Fruit fly (Drosophila melanogaster) whole organism, embryonic: ENCODE data around the gene Cyp40.

Source experiments
- Awh ChIP-seq: fragments of 200-800 bp; sonication (Bioruptor generic); IDR thresholded peaks from 2 replicates; pipeline ENCODE4, ENCODE4 v1.3.6; 2022; ENCODE audit warnings: missing biosample characterization, missing genetic modification characterization
- CG10147 ChIP-seq: fragments of 200-800 bp; sonication (Bioruptor generic); optimal IDR thresholded peaks from 2 replicates; lab custom pipeline; 2019; ENCODE audit warnings: missing biosample characterization, mild to moderate bottlenecking, missing genetic modification characterization, moderate library complexity
- CG1233 ChIP-seq: fragments of 200-800 bp; sonication (Bioruptor generic); optimal IDR thresholded peaks from 4 replicates; lab custom pipeline; 2018; ENCODE audit warnings: missing biosample characterization, mild to moderate bottlenecking, missing genetic modification characterization
- CG12744 ChIP-seq: fragments of 200-800 bp; sonication (Bioruptor generic); optimal IDR thresholded peaks from 2 replicates; lab custom pipeline; 2016; ENCODE audit warnings: missing biosample characterization, missing genetic modification characterization
- CG12769 ChIP-seq: fragments of 200-800 bp; sonication (Bioruptor generic); optimal IDR thresholded peaks from 2 replicates; lab custom pipeline; 2019; ENCODE audit warnings: missing biosample characterization, mild to moderate bottlenecking, missing genetic modification characterization, moderate library complexity
- CG12942 ChIP-seq: fragments of 200-800 bp; sonication (Bioruptor generic); optimal IDR thresholded peaks from 3 replicates; lab custom pipeline; 2016; ENCODE audit warnings: missing biosample characterization, missing genetic modification characterization
- CG13624 ChIP-seq: fragments of 200-800 bp; sonication (Bioruptor generic); optimal IDR thresholded peaks from 2 replicates; lab custom pipeline; 2016; ENCODE audit warnings: missing biosample characterization, missing genetic modification characterization
- CG15269 ChIP-seq: fragments of 200-800 bp; sonication (Bioruptor generic); optimal IDR thresholded peaks from 2 replicates; lab custom pipeline; 2018; ENCODE audit warnings: missing biosample characterization, mild to moderate bottlenecking, missing genetic modification characterization, moderate library complexity
- CG15696 ChIP-seq: fragments of 200-800 bp; sonication (Bioruptor generic); optimal IDR thresholded peaks from 2 replicates; lab custom pipeline; 2019; ENCODE audit warnings: missing biosample characterization, mild to moderate bottlenecking, missing genetic modification characterization, moderate library complexity
- CG16863 ChIP-seq: fragments of 200-800 bp; sonication (Bioruptor generic); optimal IDR thresholded peaks from 3 replicates; lab custom pipeline; 2016; ENCODE audit warnings: missing biosample characterization, missing genetic modification characterization
- CG18619 ChIP-seq: fragments of 200-800 bp; sonication (Bioruptor generic); optimal IDR thresholded peaks from 3 replicates; lab custom pipeline; 2017; ENCODE audit warnings: missing biosample characterization, mild to moderate bottlenecking, missing genetic modification characterization
- CG31224 ChIP-seq: fragments of 200-800 bp; sonication (Bioruptor generic); IDR thresholded peaks from 2 replicates; pipeline ENCODE4 v1.3.6; 2022; ENCODE audit warnings: missing biosample characterization, missing genetic modification characterization
- CG3163 ChIP-seq: fragments of 200-800 bp; sonication (Bioruptor generic); optimal IDR thresholded peaks from 3 replicates; lab custom pipeline; 2016; ENCODE audit warnings: missing biosample characterization, missing genetic modification characterization
- CG32772 ChIP-seq: fragments of 200-800 bp; sonication (Bioruptor generic); IDR thresholded peaks from 2 replicates; pipeline ENCODE4 v1.3.6; 2022; ENCODE audit warnings: missing biosample characterization, missing genetic modification characterization
- CG34376 ChIP-seq: fragments of 200-800 bp; sonication (Bioruptor generic); optimal IDR thresholded peaks from 2 replicates; lab custom pipeline; 2018; ENCODE audit warnings: missing biosample characterization, mild to moderate bottlenecking, missing genetic modification characterization
- CG4404 ChIP-seq: fragments of 200-800 bp; sonication (Bioruptor generic); IDR thresholded peaks from 2 replicates; pipeline ENCODE4 v1.3.6; 2022; ENCODE audit warnings: missing biosample characterization, missing genetic modification characterization
- CG7556 ChIP-seq: fragments of 200-800 bp; sonication (Bioruptor generic); optimal IDR thresholded peaks from 2 replicates; lab custom pipeline; 2017; ENCODE audit warnings: missing biosample characterization, mild to moderate bottlenecking, missing genetic modification characterization
- CG8388 ChIP-seq: fragments of 200-800 bp; sonication (Bioruptor generic); optimal IDR thresholded peaks from 2 replicates; lab custom pipeline; 2019; ENCODE audit warnings: missing biosample characterization, mild to moderate bottlenecking, missing genetic modification characterization, moderate library complexity
- CG9609 ChIP-seq: fragments of 200-800 bp; sonication (Bioruptor generic); optimal IDR thresholded peaks from 3 replicates; lab custom pipeline; 2016; ENCODE audit warnings: missing biosample characterization, missing genetic modification characterization
- CG9932 ChIP-seq: fragments of 200-800 bp; sonication (Bioruptor generic); IDR thresholded peaks from 2 replicates; pipeline ENCODE4 v1.3.6; 2022; ENCODE audit warnings: missing biosample characterization, missing genetic modification characterization
- D19B ChIP-seq: fragments of 200-800 bp; sonication (Bioruptor generic); optimal IDR thresholded peaks from 2 replicates; lab custom pipeline; 2017; ENCODE audit warnings: missing biosample characterization, mild to moderate bottlenecking, missing genetic modification characterization
- Dll ChIP-seq: fragments of 200-800 bp; sonication (Bioruptor generic); IDR thresholded peaks from 4 replicates; pipeline ENCODE4 v1.3.6; 2022; ENCODE audit warnings: missing biosample characterization, missing genetic modification characterization; ENCODE audit not compliant: partially characterized antibody
- Drgx ChIP-seq: fragments of 200-800 bp; sonication (Bioruptor generic); IDR thresholded peaks from 2 replicates; pipeline ENCODE4 v1.3.6; 2022; ENCODE audit warnings: missing biosample characterization, missing genetic modification characterization
- E2f2 ChIP-seq: fragments of 200-800 bp; sonication (Bioruptor generic); IDR thresholded peaks from 2 replicates; pipeline ENCODE4 v1.3.6; 2022; ENCODE audit warnings: missing biosample characterization, missing genetic modification characterization
- Fer1 ChIP-seq: fragments of 200-800 bp; sonication (Bioruptor generic); optimal IDR thresholded peaks from 2 replicates; lab custom pipeline; 2017; ENCODE audit warnings: missing biosample characterization, mild to moderate bottlenecking, missing genetic modification characterization
- HLH4C ChIP-seq: fragments of 200-800 bp; sonication (Bioruptor generic); IDR thresholded peaks from 3 replicates; pipeline ENCODE4 v1.3.6; 2022; ENCODE audit warnings: missing biosample characterization, missing genetic modification characterization; ENCODE audit not compliant: partially characterized antibody
- HmgZ ChIP-seq: fragments of 200-800 bp; sonication (Bioruptor generic); optimal IDR thresholded peaks from 2 replicates; lab custom pipeline; 2018; ENCODE audit warnings: missing biosample characterization, mild to moderate bottlenecking, missing genetic modification characterization
- Hr39 ChIP-seq: fragments of >200 bp; optimal IDR thresholded peaks from 2 replicates; lab custom pipeline; 2017
- Hr51 ChIP-seq, 2 experiments: fragments of 200-800 bp; sonication (Bioruptor generic); optimal IDR thresholded peaks; 2 replicates in 1 of 2; 3 replicates in 1 of 2; lab custom pipeline; 2016 to 2018; ENCODE audit warnings: missing biosample characterization in 2 of 2, missing genetic modification characterization in 2 of 2, mild to moderate bottlenecking in 1 of 2, moderate library complexity in 1 of 2
- Hsf ChIP-seq: fragments of 200-800 bp; sonication (Bioruptor generic); optimal IDR thresholded peaks from 3 replicates; lab custom pipeline; 2016; ENCODE audit warnings: missing biosample characterization, missing genetic modification characterization
- Lpt ChIP-seq: fragments of >200 bp; optimal IDR thresholded peaks from 2 replicates; lab custom pipeline; 2018; ENCODE audit warnings: missing biosample characterization, missing genetic modification characterization
- Nf-YA ChIP-seq: fragments of 200-800 bp; sonication (Bioruptor generic); IDR thresholded peaks from 2 replicates; pipeline ENCODE4 v1.3.6; 2022; ENCODE audit warnings: missing biosample characterization, missing genetic modification characterization
- Six4 ChIP-seq: fragments of 200-800 bp; sonication (Bioruptor generic); optimal IDR thresholded peaks from 2 replicates; lab custom pipeline; 2016; ENCODE audit warnings: missing biosample characterization, missing genetic modification characterization
- Usf ChIP-seq: fragments of 200-800 bp; sonication (Bioruptor generic); optimal IDR thresholded peaks from 2 replicates; lab custom pipeline; 2017; ENCODE audit warnings: missing genotype, missing biosample characterization, missing genetic modification characterization
- abd-A ChIP-seq: fragments of 200-800 bp; sonication (Bioruptor generic); optimal IDR thresholded peaks from 3 replicates; lab custom pipeline; 2019; ENCODE audit warnings: missing biosample characterization, mild to moderate bottlenecking, missing genetic modification characterization, moderate library complexity
- amos ChIP-seq: fragments of 200-800 bp; sonication (Bioruptor generic); IDR thresholded peaks from 2 replicates; pipeline ENCODE4 v1.3.6; 2022; ENCODE audit warnings: missing biosample characterization, missing genetic modification characterization; ENCODE audit not compliant: partially characterized antibody
- az2 ChIP-seq: fragments of 200-800 bp; sonication (Bioruptor generic); optimal IDR thresholded peaks from 3 replicates; lab custom pipeline; 2016; ENCODE audit warnings: missing biosample characterization, missing genetic modification characterization
- cg ChIP-seq: fragments of 200-800 bp; sonication (Bioruptor generic); optimal IDR thresholded peaks from 3 replicates; lab custom pipeline; 2019; ENCODE audit warnings: missing biosample characterization, mild to moderate bottlenecking, missing genetic modification characterization, moderate library complexity
- croc ChIP-seq: fragments of 200-800 bp; sonication (Bioruptor generic); conservative IDR thresholded peaks from 3 replicates; pipeline ENCODE4 v1.3.6; 2022; ENCODE audit warnings: missing biosample characterization, missing genetic modification characterization
- crp ChIP-seq, 2 experiments: fragments of 200-800 bp; sonication (Bioruptor generic); optimal IDR thresholded peaks; 2 replicates in 1 of 2; 3 replicates in 1 of 2; lab custom pipeline; 2017; ENCODE audit warnings: missing biosample characterization in 2 of 2, missing genetic modification characterization in 2 of 2, mild to moderate bottlenecking in 1 of 2, moderate library complexity in 1 of 2
- gt ChIP-seq: fragments of 200-800 bp; sonication (Bioruptor generic); IDR thresholded peaks from 2 replicates; pipeline ENCODE4 v1.3.6; 2022; ENCODE audit warnings: missing biosample characterization, missing genetic modification characterization
- ken ChIP-seq: fragments of 200-800 bp; sonication (Bioruptor generic); IDR thresholded peaks from 3 replicates; pipeline ENCODE4 v1.3.6; 2022; ENCODE audit warnings: missing biosample characterization, missing genetic modification characterization
- nom ChIP-seq: fragments of 200-800 bp; sonication (Bioruptor generic); optimal IDR thresholded peaks from 2 replicates; lab custom pipeline; 2017; ENCODE audit warnings: missing biosample characterization, missing genetic modification characterization, mild to moderate bottlenecking, moderate library complexity, missing genetic modification reagents
- phol ChIP-seq: fragments of 200-800 bp; sonication (Bioruptor generic); optimal IDR thresholded peaks from 3 replicates; lab custom pipeline; 2018; ENCODE audit warnings: missing biosample characterization, mild to moderate bottlenecking, missing genetic modification characterization, moderate library complexity
- rib ChIP-seq: fragments of 200-800 bp; sonication (Bioruptor generic); IDR thresholded peaks from 2 replicates; pipeline ENCODE4 v1.3.6; 2022; ENCODE audit warnings: missing biosample characterization, missing genetic modification characterization
- slbo ChIP-seq: fragments of 200-800 bp; sonication (Bioruptor generic); IDR thresholded peaks from 2 replicates; pipeline ENCODE4 v1.3.6; 2022; ENCODE audit warnings: missing biosample characterization, missing genetic modification characterization
- slp2 ChIP-seq: fragments of 200-800 bp; sonication (Bioruptor generic); optimal IDR thresholded peaks from 2 replicates; lab custom pipeline; 2016; ENCODE audit warnings: missing biosample characterization, missing genetic modification characterization
- sna ChIP-seq: fragments of 200-800 bp; sonication (Bioruptor generic); IDR thresholded peaks from 2 replicates; pipeline ENCODE4 v1.3.6; 2022; ENCODE audit warnings: missing biosample characterization, missing genetic modification characterization; ENCODE audit not compliant: partially characterized antibody
- sug ChIP-seq: fragments of 200-800 bp; optimal IDR thresholded peaks from 2 replicates; lab custom pipeline; 2019; ENCODE audit warnings: missing biosample characterization, mild to moderate bottlenecking, missing genetic modification characterization, moderate library complexity
- ttk ChIP-seq: fragments of 200-800 bp; sonication (Bioruptor generic); IDR thresholded peaks from 2 replicates; pipeline ENCODE4 v2.1.2; 2022; ENCODE audit warnings: missing biosample characterization, missing genetic modification characterization

The Cyp40 gene

dm6 chr3L:9678007-9678497 is 49.6 kb downstream of the Cyp40 start (continued):
- TF ChIP-seq ttk (GFP tag; lab: Robert Waterston, UW) = no peak
- TF ChIP-seq CG10147 = no peak
- no peak for TF ChIP-seq D19B (GFP tag; lab: Kevin White, UChicago)
- no peak for TF ChIP-seq az2 (GFP tag; lab: Kevin White, UChicago)
- TF ChIP-seq abd-A (tag; lab: Kevin White, UChicago) = no peak
- no peak for TF ChIP-seq Hr39 (lab: Kevin White, UChicago)

dm6 chr3L:9678994-9679393 is 50.5 kb downstream of the Cyp40 start, which contains the start of the genes fry and CG16717:
Gene fry, minus strand, starts transcription at chr3L:9679103.
Gene CG16717, plus strand, starts transcription at chr3L:9679201.
- TF ChIP-seq CG15696 (tag; lab: Kevin White, UChicago) = no peak
- peak; percentile 56 for TF ChIP-seq HLH4C (GFP tag; lab: Robert Waterston, UW)
- TF ChIP-seq croc = no peak
- peak; percentile 15 for TF ChIP-seq HmgZ (tag; lab: Kevin White, UChicago)
- no peak for TF ChIP-seq Hsf (GFP tag; lab: Kevin White, UChicago)
- TF ChIP-seq gt (GFP tag; lab: Robert Waterston, UW) = no peak
- TF ChIP-seq Hr51 (GFP tag; optimal IDR thresholded peaks at IDR 0.05; lab: Kevin White, UChicago) = no peak
- no peak for TF ChIP-seq CG12769 (tag; lab: Kevin White, UChicago)
- TF ChIP-seq slbo (GFP tag; lab: Robert Waterston, UW) = no peak
- TF ChIP-seq CG31224 (GFP tag; lab: Robert Waterston, UW) = no peak
- peak; percentile 30 for TF ChIP-seq sug (tag; lab: Kevin White, UChicago)
- no peak for TF ChIP-seq rib
- TF ChIP-seq phol (tag; lab: Kevin White, UChicago) = peak; percentile 21
- TF ChIP-seq Lpt (GFP tag; lab: Kevin White, UChicago) = no peak
- TF ChIP-seq CG9609 (GFP tag; lab: Kevin White, UChicago) = no peak
- TF ChIP-seq crp (GFP tag; optimal IDR thresholded peaks at IDR 0.05; lab: Kevin White, UChicago) = peak; percentile 84 to 99
- TF ChIP-seq E2f2 (GFP tag; lab: Robert Waterston, UW) = peak; percentile 16; the same call in 1 of the 2 replicates
- TF ChIP-seq CG16863 (GFP tag; lab: Kevin White, UChicago) = no peak
- no peak for TF ChIP-seq CG9932
- TF ChIP-seq Usf (GFP tag; lab: Kevin White, UChicago) = no peak
- no peak for TF ChIP-seq CG4404 (GFP tag; lab: Robert Waterston, UW)
- TF ChIP-seq CG32772 = no peak
- no peak for TF ChIP-seq Nf-YA (GFP tag; lab: Robert Waterston, UW)
- no peak for TF ChIP-seq CG12744 (GFP tag; lab: Kevin White, UChicago)
- peak; percentile 85 for TF ChIP-seq CG34376 (GFP tag; lab: Kevin White, UChicago)
- peak; percentile 68; the same call in 1 of the 2 replicates for TF ChIP-seq sna (GFP tag; lab: Robert Waterston, UW)
- no peak for TF ChIP-seq CG7556 (GFP tag; lab: Kevin White, UChicago)
- TF ChIP-seq slp2 (GFP tag; lab: Kevin White, UChicago) = no peak
- peak; percentile 68 for TF ChIP-seq Dll (GFP tag; lab: Robert Waterston, UW)
- TF ChIP-seq CG13624 (GFP tag; lab: Kevin White, UChicago) = no peak
- TF ChIP-seq Six4 (GFP tag; lab: Kevin White, UChicago) = no peak
- TF ChIP-seq CG8388 (GFP tag; lab: Kevin White, UChicago) = no peak
- no peak for TF ChIP-seq CG1233 (GFP tag; lab: Kevin White, UChicago)
- TF ChIP-seq CG12942 (GFP tag; lab: Kevin White, UChicago) = no peak
- no peak for TF ChIP-seq Drgx
- TF ChIP-seq CG15269 = no peak
- peak; percentile 57; the same call in 1 of the 2 replicates for TF ChIP-seq amos (GFP tag; lab: Robert Waterston, UW)
- TF ChIP-seq Fer1 (GFP tag; lab: Kevin White, UChicago) = peak; percentile 26
- no peak for TF ChIP-seq nom (GFP tag; lab: Kevin White, UChicago)
- TF ChIP-seq CG18619 (GFP tag; lab: Kevin White, UChicago) = no peak
- no peak for TF ChIP-seq Awh (GFP tag; lab: Robert Waterston, UW)
- TF ChIP-seq ken (GFP tag; lab: Robert Waterston, UW) = no peak
- no peak for TF ChIP-seq cg
- no peak for TF ChIP-seq CG3163 (GFP tag; lab: Kevin White, UChicago)
